Fruit fly (Drosophila melanogaster) whole organism, embryonic: Measurements from ENCODE around the gene CG10383.

ENCODE experiments used
- CG1647 ChIP-seq: fragments of 200-800 bp; sonication (Bioruptor generic); optimal IDR thresholded peaks from 3 replicates; lab custom pipeline; 2016; ENCODE audit warnings: missing biosample characterization, missing genetic modification characterization
- CG9932 ChIP-seq: fragments of 200-800 bp; sonication (Bioruptor generic); IDR thresholded peaks from 2 replicates; pipeline ENCODE4 v1.3.6; 2022; ENCODE audit warnings: missing biosample characterization, missing genetic modification characterization

dm6 chr2L:18689376-18689775, 6.0 kb downstream of the CG10383 start, which contains the start of gene CG10336:
- TF ChIP-seq CG9932 (GFP tag; lab: Robert Waterston, UW) (peak; percentile 36; the same call in 1 of the 2 replicates), CG1647 (GFP tag; lab: Kevin White, UChicago) (no peak)
